Fruit fly (Drosophila melanogaster) whole organism, embryonic: Measurements from ENCODE around the gene CG42404.
A peak's percentile ranks its signal among the peaks of the same experiment; 100 is the strongest.

Experiments used
- Aef1 ChIP-seq: fragments of 200-800 bp; sonication (Bioruptor generic); IDR thresholded peaks from 3 replicates; pipeline ENCODE4 v1.3.6; 2022; ENCODE audit warnings: missing biosample characterization, missing genetic modification characterization
- CG10267 ChIP-seq: fragments of 200-800 bp; sonication (Bioruptor generic); optimal IDR thresholded peaks from 2 replicates; lab custom pipeline; 2018; ENCODE audit warnings: missing biosample characterization, mild to moderate bottlenecking, missing genetic modification characterization, moderate library complexity
- CG10274 ChIP-seq: fragments of 200-800 bp; sonication (Bioruptor generic); optimal IDR thresholded peaks from 3 replicates; lab custom pipeline; 2017; ENCODE audit warnings: missing biosample characterization, mild to moderate bottlenecking, missing genetic modification characterization
- CG11456 ChIP-seq: fragments of 200-800 bp; sonication (Bioruptor generic); IDR thresholded peaks from 3 replicates; pipeline ENCODE4 v1.3.6; 2022; ENCODE audit warnings: missing biosample characterization, missing genetic modification characterization
- CG12659 ChIP-seq: fragments of 200-800 bp; sonication (Bioruptor generic); optimal IDR thresholded peaks from 3 replicates; lab custom pipeline; 2017; ENCODE audit warnings: mild to moderate bottlenecking, missing biosample characterization, missing genetic modification reagents, missing genetic modification characterization
- CG13287 ChIP-seq: fragments of 200-800 bp; sonication (Bioruptor generic); IDR thresholded peaks from 2 replicates; pipeline ENCODE4 v1.3.6; 2022; ENCODE audit warnings: missing biosample characterization, missing genetic modification characterization; ENCODE audit not compliant: partially characterized antibody
- CG13296 ChIP-seq: fragments of 200-800 bp; sonication (Bioruptor generic); optimal IDR thresholded peaks from 3 replicates; lab custom pipeline; 2018; ENCODE audit warnings: missing biosample characterization, mild to moderate bottlenecking, missing genetic modification characterization
- CG14667 ChIP-seq: fragments of 200-800 bp; sonication (Bioruptor generic); IDR thresholded peaks from 2 replicates; pipeline ENCODE4 v1.3.6; 2022; ENCODE audit warnings: missing biosample characterization, missing genetic modification characterization
- CG18262 ChIP-seq: fragments of 200-800 bp; optimal IDR thresholded peaks from 3 replicates; lab custom pipeline; 2019; ENCODE audit warnings: missing biosample characterization, mild to moderate bottlenecking, missing genetic modification characterization, moderate library complexity
- CG2120 ChIP-seq: fragments of 200-800 bp; sonication (Bioruptor generic); optimal IDR thresholded peaks from 3 replicates; lab custom pipeline; 2016; ENCODE audit warnings: missing biosample characterization, missing genetic modification characterization
- CG33557 ChIP-seq: fragments of 200-800 bp; sonication (Bioruptor generic); optimal IDR thresholded peaks from 2 replicates; lab custom pipeline; 2019; ENCODE audit warnings: missing biosample characterization, mild to moderate bottlenecking, missing genetic modification characterization, moderate library complexity
- CG34376 ChIP-seq: fragments of 200-800 bp; sonication (Bioruptor generic); optimal IDR thresholded peaks from 2 replicates; lab custom pipeline; 2018; ENCODE audit warnings: missing biosample characterization, mild to moderate bottlenecking, missing genetic modification characterization
- CG43689 ChIP-seq: fragments of 200-800 bp; sonication (Bioruptor generic); IDR thresholded peaks from 2 replicates; pipeline ENCODE4 v1.3.6; 2022; ENCODE audit warnings: missing biosample characterization, missing genetic modification characterization
- CG6654 ChIP-seq: fragments of 200-800 bp; sonication (Bioruptor generic); optimal IDR thresholded peaks from 2 replicates; lab custom pipeline; 2017; ENCODE audit warnings: missing biosample characterization, mild to moderate bottlenecking, missing genetic modification characterization
- CG6854 ChIP-seq: fragments of 200-800 bp; sonication (Bioruptor generic); optimal IDR thresholded peaks from 3 replicates; lab custom pipeline; 2017; ENCODE audit warnings: missing biosample characterization, mild to moderate bottlenecking, missing genetic modification characterization
- CG7963 ChIP-seq: fragments of 200-800 bp; sonication (Bioruptor generic); IDR thresholded peaks from 3 replicates; pipeline ENCODE4 v1.3.6; 2022; ENCODE audit warnings: missing biosample characterization, missing genetic modification characterization; ENCODE audit not compliant: partially characterized antibody
- CG8089 ChIP-seq: fragments of 200-800 bp; sonication (Bioruptor generic); optimal IDR thresholded peaks from 3 replicates; lab custom pipeline; 2016; ENCODE audit warnings: missing biosample characterization, missing genetic modification characterization
- CG8281 ChIP-seq: fragments of 200-800 bp; sonication (Bioruptor generic); optimal IDR thresholded peaks from 2 replicates; lab custom pipeline; 2018; ENCODE audit warnings: missing biosample characterization, mild to moderate bottlenecking, missing genetic modification characterization, moderate library complexity
- CG9215 ChIP-seq: fragments of 200-800 bp; sonication (Bioruptor generic); IDR thresholded peaks from 2 replicates; pipeline ENCODE4 v1.3.6; 2022; ENCODE audit warnings: missing biosample characterization, missing genetic modification characterization
- CG9817 ChIP-seq: fragments of 200-800 bp; sonication (Bioruptor generic); optimal IDR thresholded peaks from 2 replicates; lab custom pipeline; 2018; ENCODE audit warnings: missing biosample characterization, mild to moderate bottlenecking, missing genetic modification characterization, moderate library complexity
- CG9876 ChIP-seq: fragments of 200-800 bp; sonication (Bioruptor generic); optimal IDR thresholded peaks from 2 replicates; lab custom pipeline; 2016; ENCODE audit warnings: missing biosample characterization, missing genetic modification characterization
- Dbx ChIP-seq: fragments of 200-800 bp; sonication (Bioruptor generic); IDR thresholded peaks from 3 replicates; pipeline ENCODE4 v1.3.6; 2022; ENCODE audit warnings: missing biosample characterization, missing genetic modification characterization
- Dip2 ChIP-seq: fragments of 200-800 bp; sonication (Bioruptor generic); IDR thresholded peaks from 2 replicates; pipeline ENCODE4 v1.3.6; 2022; ENCODE audit warnings: missing biosample characterization, missing genetic modification characterization
- ERR ChIP-seq: fragments of 200-800 bp; sonication (Bioruptor generic); optimal IDR thresholded peaks from 2 replicates; lab custom pipeline; 2016; ENCODE audit warnings: missing biosample characterization, missing genetic modification characterization
- Fer3 ChIP-seq: fragments of 200-800 bp; sonication (Bioruptor generic); optimal IDR thresholded peaks from 2 replicates; lab custom pipeline; 2018; ENCODE audit warnings: missing biosample characterization, mild to moderate bottlenecking, missing genetic modification characterization, moderate library complexity
- H2.0 ChIP-seq: fragments of 200-800 bp; sonication (Bioruptor generic); IDR thresholded peaks from 2 replicates; pipeline ENCODE4 v1.3.6; 2022; ENCODE audit warnings: missing biosample characterization, missing genetic modification characterization
- Hand ChIP-seq: fragments of 200-800 bp; sonication (Bioruptor generic); optimal IDR thresholded peaks from 2 replicates; lab custom pipeline; 2017; ENCODE audit warnings: mild to moderate bottlenecking, missing biosample characterization, missing genetic modification reagents, missing genetic modification characterization
- Hmx ChIP-seq: fragments of 200-800 bp; sonication (Bioruptor generic); optimal IDR thresholded peaks from 2 replicates; lab custom pipeline; 2016; ENCODE audit warnings: missing biosample characterization, missing genetic modification characterization
- Jarid2 ChIP-seq: fragments of 200-800 bp; sonication (Bioruptor generic); optimal IDR thresholded peaks from 3 replicates; lab custom pipeline; 2017; ENCODE audit warnings: mild to moderate bottlenecking, missing biosample characterization, missing genetic modification reagents, missing genetic modification characterization
- Lpt ChIP-seq: fragments of >200 bp; optimal IDR thresholded peaks from 2 replicates; lab custom pipeline; 2018; ENCODE audit warnings: missing biosample characterization, missing genetic modification characterization
- NC2α ChIP-seq: fragments of 200-800 bp; sonication (Bioruptor generic); optimal IDR thresholded peaks from 2 replicates; lab custom pipeline; 2016; ENCODE audit warnings: missing biosample characterization, missing genetic modification characterization
- Optix ChIP-seq: fragments of 200-800 bp; sonication (Bioruptor generic); IDR thresholded peaks from 3 replicates; pipeline ENCODE4 v1.3.6; 2022; ENCODE audit warnings: missing biosample characterization, missing genetic modification characterization
- Side ChIP-seq: fragments of 200-800 bp; sonication (Bioruptor generic); optimal IDR thresholded peaks from 2 replicates; lab custom pipeline; 2016; ENCODE audit warnings: missing biosample characterization, missing genetic modification characterization
- TFAM ChIP-seq: fragments of 200-800 bp; sonication (Bioruptor generic); optimal IDR thresholded peaks from 2 replicates; lab custom pipeline; 2017; ENCODE audit warnings: missing biosample characterization, missing genetic modification characterization, inconsistent platforms
- Xbp1 ChIP-seq: fragments of 200-800 bp; sonication (Bioruptor generic); optimal IDR thresholded peaks from 3 replicates; lab custom pipeline; 2016; ENCODE audit warnings: missing biosample characterization, mild to moderate bottlenecking, missing genetic modification characterization
- ab ChIP-seq: fragments of 200-800 bp; sonication (Bioruptor generic); optimal IDR thresholded peaks from 2 replicates; lab custom pipeline; 2016; ENCODE audit warnings: missing biosample characterization, missing genetic modification characterization
- amos ChIP-seq: fragments of 200-800 bp; sonication (Bioruptor generic); IDR thresholded peaks from 2 replicates; pipeline ENCODE4 v1.3.6; 2022; ENCODE audit warnings: missing biosample characterization, missing genetic modification characterization; ENCODE audit not compliant: partially characterized antibody
- bbx ChIP-seq: fragments of 200-800 bp; sonication (Bioruptor generic); IDR thresholded peaks from 2 replicates; pipeline ENCODE4 v1.3.6; 2022; ENCODE audit warnings: missing biosample characterization, missing genetic modification characterization; ENCODE audit not compliant: partially characterized antibody
- bigmax ChIP-seq: fragments of 200-800 bp; sonication (Bioruptor generic); optimal IDR thresholded peaks from 2 replicates; lab custom pipeline; 2018; ENCODE audit warnings: missing biosample characterization, mild to moderate bottlenecking, missing genetic modification characterization
- ems ChIP-seq: fragments of 200-800 bp; sonication (Bioruptor generic); optimal IDR thresholded peaks from 3 replicates; lab custom pipeline; 2016; ENCODE audit warnings: missing biosample characterization, missing genetic modification characterization
- gfzf ChIP-seq: fragments of 200-800 bp; sonication (Bioruptor generic); optimal IDR thresholded peaks from 2 replicates; lab custom pipeline; 2016; ENCODE audit warnings: missing biosample characterization, mild to moderate bottlenecking, missing genetic modification characterization, moderate library complexity
- hkb ChIP-seq, 2 experiments: fragments of 200-800 bp in 1 of 2; fragments of >200 bp in 1 of 2; sonication (Bioruptor generic) in 1 of 2; IDR thresholded peaks in 1 of 2; optimal IDR thresholded peaks in 1 of 2; 2 replicates each; pipeline versions ENCODE4 v1.3.6 to Lab custom; 2017 to 2022; ENCODE audit warnings: missing biosample characterization in 1 of 2, missing genetic modification characterization in 1 of 2
- ind ChIP-seq: fragments of 200-800 bp; sonication (Bioruptor generic); optimal IDR thresholded peaks from 3 replicates; lab custom pipeline; 2016; ENCODE audit warnings: missing biosample characterization, missing genetic modification characterization
- jumu ChIP-seq: fragments of 200-800 bp; sonication (Bioruptor generic); optimal IDR thresholded peaks from 3 replicates; lab custom pipeline; 2016; ENCODE audit warnings: missing biosample characterization, missing genetic modification characterization
- lola ChIP-seq, 3 experiments: fragments of >200 bp in 2 of 3; fragments of 200-800 bp in 1 of 3; sonication (Bioruptor generic) in 1 of 3; optimal IDR thresholded peaks; 2 replicates each; lab custom pipeline; 2017 to 2019; ENCODE audit warnings: missing biosample characterization in 3 of 3, missing genetic modification characterization in 3 of 3, mild to moderate bottlenecking in 1 of 3, moderate library complexity in 1 of 3
- nom ChIP-seq: fragments of 200-800 bp; sonication (Bioruptor generic); optimal IDR thresholded peaks from 2 replicates; lab custom pipeline; 2017; ENCODE audit warnings: missing biosample characterization, missing genetic modification characterization, mild to moderate bottlenecking, moderate library complexity, missing genetic modification reagents
- pfk ChIP-seq: fragments of 200-800 bp; sonication (Bioruptor generic); optimal IDR thresholded peaks from 2 replicates; lab custom pipeline; 2018; ENCODE audit warnings: missing biosample characterization, mild to moderate bottlenecking, missing genetic modification characterization, moderate library complexity
- wdn ChIP-seq: fragments of 200-800 bp; sonication (Bioruptor generic); IDR thresholded peaks from 2 replicates; pipeline ENCODE4 v1.3.6; 2022; ENCODE audit warnings: missing biosample characterization, missing genetic modification characterization
- yki ChIP-seq: fragments of >200 bp; optimal IDR thresholded peaks from 3 replicates; lab custom pipeline; 2018
- z ChIP-seq: fragments of 200-800 bp; sonication (Bioruptor generic); IDR thresholded peaks from 3 replicates; pipeline ENCODE4 v1.3.6; 2022; ENCODE audit warnings: missing biosample characterization, missing genetic modification characterization

CG42404 gene

dm6 chr3R:15213362-15213989 lies 36.4 kb upstream of the CG42404 start, which contains the start of the genes CG6654 and CG4210 (continued):
- TF ChIP-seq CG10267 (tag; lab: Kevin White, UChicago) (peak; percentile 58), CG43689 (GFP tag; lab: Robert Waterston, UW) (no peak), CG13296 (GFP tag; lab: Kevin White, UChicago) (peak; percentile 5), CG6654 (no peak), ab (GFP tag; lab: Kevin White, UChicago) (no peak), CG11456 (GFP tag; lab: Robert Waterston, UW) (no peak), bigmax (GFP tag; lab: Kevin White, UChicago) (no peak), jumu (GFP tag; lab: Kevin White, UChicago) (no peak), CG7963 (no peak), CG10274 (no peak), amos (peak; percentile 49), CG13287 (GFP tag; lab: Robert Waterston, UW) (peak; percentile 83), z (no peak), CG12659 (GFP tag; lab: Kevin White, UChicago) (peak; percentile 26), hkb (optimal IDR thresholded peaks at IDR 0.05; lab: Kevin White, UChicago) (no peak), hkb (GFP tag; IDR thresholded peaks at IDR 0.05; lab: Robert Waterston, UW) (no peak), Hand (GFP tag; lab: Kevin White, UChicago) (no peak), ind (no peak), bbx (GFP tag; lab: Robert Waterston, UW) (0 out of 2 replicates have a peak, but pooled peaks have one; percentile 39), Side (GFP tag; lab: Kevin White, UChicago) (no peak), CG6854 (GFP tag; lab: Kevin White, UChicago) (no peak), CG8281 (tag; lab: Kevin White, UChicago) (no peak), CG9817 (tag; lab: Kevin White, UChicago) (no peak), Jarid2 (no peak), pfk (GFP tag; lab: Kevin White, UChicago) (no peak), Hmx (GFP tag; lab: Kevin White, UChicago) (no peak), nom (GFP tag; lab: Kevin White, UChicago) (no peak), yki (lab: Kevin White, UChicago) (no peak), CG9876 (GFP tag; lab: Kevin White, UChicago) (no peak), H2.0 (GFP tag; lab: Robert Waterston, UW) (no peak), CG14667 (GFP tag; lab: Robert Waterston, UW) (no peak), ERR (GFP tag; lab: Kevin White, UChicago) (no peak), CG2120 (GFP tag; lab: Kevin White, UChicago) (peak; percentile 53), Lpt (GFP tag; lab: Kevin White, UChicago) (no peak), NC2α (GFP tag; lab: Kevin White, UChicago) (no peak), CG9215 (GFP tag; lab: Robert Waterston, UW) (no peak), Aef1 (GFP tag; lab: Robert Waterston, UW) (no peak), CG33557 (GFP tag; lab: Kevin White, UChicago) (no peak), TFAM (GFP tag; lab: Kevin White, UChicago) (no peak), wdn (no peak), gfzf (GFP tag; lab: Kevin White, UChicago) (peak; percentile 86), CG8089 (GFP tag; lab: Kevin White, UChicago) (no peak), Xbp1 (no peak), Dip2 (GFP tag; lab: Robert Waterston, UW) (no peak), CG18262 (peak; percentile 22), lola (GFP tag; optimal IDR thresholded peaks at IDR 0.05; lab: Kevin White, UChicago) (peak in 1 of 3 experiments; percentile 23), Dbx (GFP tag; lab: Robert Waterston, UW) (0 out of 3 replicates have a peak, but pooled peaks have one; percentile 15), CG34376 (GFP tag; lab: Kevin White, UChicago) (peak; percentile 28), Fer3 (no peak), Optix (GFP tag; lab: Robert Waterston, UW) (no peak), ems (no peak)
